Fruit fly (Drosophila melanogaster): ENCODE data around the gene tomb.

tomb gene

DNA sequence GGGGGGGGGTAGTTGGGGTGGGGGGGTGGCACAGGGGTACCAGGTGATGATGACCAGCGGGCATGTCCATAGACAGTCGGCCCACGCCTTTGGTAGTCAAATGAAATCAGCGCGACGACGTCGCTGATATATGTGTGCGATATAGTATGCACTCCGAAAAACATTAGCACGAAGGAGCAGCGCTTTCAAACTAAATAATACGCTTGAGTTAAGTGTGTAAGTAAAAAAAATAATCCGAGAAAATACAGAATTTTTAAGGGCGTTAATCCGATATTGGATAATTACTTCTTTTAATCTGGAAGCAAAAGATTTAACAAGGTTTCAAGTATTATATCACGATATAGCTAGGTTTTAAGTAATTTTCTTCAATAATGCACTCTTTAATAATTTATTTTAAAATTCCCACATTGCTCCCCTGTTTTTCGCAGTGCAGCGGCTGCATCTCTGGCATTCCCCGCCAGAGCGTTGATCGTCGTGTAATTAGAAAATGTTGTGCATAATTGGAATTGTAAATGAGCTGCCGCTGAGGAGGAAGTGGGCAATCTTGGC, 41.7 kb downstream of the tomb start (continued):
- 0 out of 2 replicates have a peak, but pooled peaks have one; percentile 10 for TF ChIP-seq CG11294 (GFP tag; IDR thresholded peaks at IDR 0.05)
- TF ChIP-seq CG6808 (GFP tag; optimal IDR thresholded peaks at IDR 0.05): peak; percentile 22
- no peak for TF ChIP-seq fd85E (GFP tag; optimal IDR thresholded peaks at IDR 0.05)
- peak; percentile 53 for TF ChIP-seq CG6163 (GFP tag; IDR thresholded peaks at IDR 0.05)
- TF ChIP-seq CG32006 (GFP tag; optimal IDR thresholded peaks at IDR 0.05): peak; percentile 84
- no peak for TF ChIP-seq ss (GFP tag; optimal IDR thresholded peaks at IDR 0.05)
- TF ChIP-seq CG11762 (GFP tag; optimal IDR thresholded peaks at IDR 0.05; ENCODE audit: insufficient read depth): peak; percentile 38
- peak; percentile 15 for TF ChIP-seq Hr39 (GFP tag; optimal IDR thresholded peaks at IDR 0.05)
- TF ChIP-seq CG6854 (GFP tag; optimal IDR thresholded peaks at IDR 0.05): no peak
- peak; percentile 79 for TF ChIP-seq Eip78C (GFP tag)
- TF ChIP-seq CG15336 (GFP tag; IDR thresholded peaks at IDR 0.05): peak; percentile 80
- TF ChIP-seq CG16779 (tag; optimal IDR thresholded peaks at IDR 0.05): no peak
- peak; percentile 24 for TF ChIP-seq topi (GFP tag; optimal IDR thresholded peaks at IDR 0.05)
- peak; percentile 63; the same call in 2 of the 3 replicates for TF ChIP-seq eg (GFP tag; IDR thresholded peaks at IDR 0.05)
- TF ChIP-seq CG10669 (GFP tag; optimal IDR thresholded peaks at IDR 0.05): peak; percentile 2
- peak in 1 of 2 experiments; percentile 54 for TF ChIP-seq salr (GFP tag; optimal IDR thresholded peaks at IDR 0.05)
- no peak for TF ChIP-seq cyc (GFP tag; optimal IDR thresholded peaks at IDR 0.05)
- TF ChIP-seq Met (GFP tag; optimal IDR thresholded peaks at IDR 0.05): peak; percentile 20
- no peak for TF ChIP-seq CG8632 (GFP tag; optimal IDR thresholded peaks at IDR 0.05)
- TF ChIP-seq CG3032 (tag; optimal IDR thresholded peaks at IDR 0.05): peak; percentile 13
- peak; percentile 71 for TF ChIP-seq Hr4 (GFP tag; optimal IDR thresholded peaks at IDR 0.05)
- peak; percentile 21 for TF ChIP-seq net (GFP tag; optimal IDR thresholded peaks at IDR 0.05)
- TF ChIP-seq vri (GFP tag; optimal IDR thresholded peaks at IDR 0.05): no peak
- no peak for TF ChIP-seq Hr38 (GFP tag; optimal IDR thresholded peaks at IDR 0.05)
- no peak for TF ChIP-seq Ets21C (GFP tag; optimal IDR thresholded peaks at IDR 0.05)
- no peak for TF ChIP-seq dsx (GFP tag; optimal IDR thresholded peaks at IDR 0.05; ENCODE audit: poor library complexity, severe bottlenecking)
- TF ChIP-seq Sox14 (GFP tag; optimal IDR thresholded peaks at IDR 0.05): peak; percentile 51
- no peak for TF ChIP-seq fkh (GFP tag; optimal IDR thresholded peaks at IDR 0.05)
- TF ChIP-seq Eip75B (GFP tag; optimal IDR thresholded peaks at IDR 0.05): peak; percentile 38
- no peak for TF ChIP-seq spab (GFP tag; optimal IDR thresholded peaks at IDR 0.05)
- TF ChIP-seq esn (GFP tag; optimal IDR thresholded peaks at IDR 0.05): peak; percentile 37
- TF ChIP-seq Sox15 (GFP tag; optimal IDR thresholded peaks at IDR 0.05): no peak
- peak; percentile 37; the same call in 1 of the 2 replicates for TF ChIP-seq Gug (GFP tag; IDR thresholded peaks at IDR 0.05)

DNA sequence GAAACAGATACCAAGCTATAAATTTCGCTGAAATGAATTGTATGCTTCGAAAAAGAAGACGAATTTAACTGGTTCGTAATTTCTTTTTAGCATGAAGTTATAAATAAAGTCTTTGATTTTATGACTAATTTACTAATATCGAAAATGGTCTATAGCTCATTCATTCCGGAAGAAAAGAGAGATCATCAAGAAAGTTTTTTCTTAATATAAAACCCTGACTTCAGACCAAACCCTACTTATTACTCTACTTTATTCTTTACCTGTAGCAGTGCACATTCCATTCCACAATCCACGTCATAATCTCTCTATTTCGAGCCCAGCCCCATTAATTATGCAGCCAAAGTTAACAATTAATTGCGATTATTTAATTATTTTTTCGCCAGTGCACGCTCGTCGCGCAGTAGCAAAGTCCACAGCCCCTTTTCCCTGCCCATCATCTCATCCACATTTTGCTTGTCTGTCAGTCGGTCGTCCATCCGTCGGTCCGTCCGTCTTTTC, 42.6 kb downstream of the tomb start:
- TF ChIP-seq Hr4 (GFP tag; optimal IDR thresholded peaks at IDR 0.05): peak; percentile 48
- no peak for TF ChIP-seq Hr38 (GFP tag; optimal IDR thresholded peaks at IDR 0.05)
- TF ChIP-seq CG11902 (GFP tag; optimal IDR thresholded peaks at IDR 0.05): peak; percentile 1
- TF ChIP-seq Blimp-1 (GFP tag; optimal IDR thresholded peaks at IDR 0.05): no peak
- peak; percentile 46 for TF ChIP-seq OdsH (GFP tag; optimal IDR thresholded peaks at IDR 0.05)
- peak; percentile 31 for TF ChIP-seq acj6 (GFP tag; optimal IDR thresholded peaks at IDR 0.05)
- TF ChIP-seq dsx (GFP tag; optimal IDR thresholded peaks at IDR 0.05; ENCODE audit: poor library complexity, severe bottlenecking): peak; percentile 27
- peak; percentile 81 for TF ChIP-seq Eip78C (GFP tag)
- TF ChIP-seq CG31627 (GFP tag; optimal IDR thresholded peaks at IDR 0.05): peak; percentile 18
- peak; percentile 59 to 73 for TF ChIP-seq ss (GFP tag; optimal IDR thresholded peaks at IDR 0.05)
- peak; percentile 16 for TF ChIP-seq pdm3 (GFP tag; optimal IDR thresholded peaks at IDR 0.05)
- TF ChIP-seq net (GFP tag; optimal IDR thresholded peaks at IDR 0.05): peak; percentile 54
- peak; percentile 29 for TF ChIP-seq CG34406 (GFP tag; optimal IDR thresholded peaks at IDR 0.05)
- TF ChIP-seq CG3919 (GFP tag; optimal IDR thresholded peaks at IDR 0.05): peak; percentile 54
- TF ChIP-seq fd85E (GFP tag; optimal IDR thresholded peaks at IDR 0.05): no peak
- TF ChIP-seq topi (GFP tag; optimal IDR thresholded peaks at IDR 0.05): peak; percentile 29
- peak; percentile 35 for TF ChIP-seq CG6792 (GFP tag; optimal IDR thresholded peaks at IDR 0.05)
- no peak for TF ChIP-seq CG7368 (GFP tag; optimal IDR thresholded peaks at IDR 0.05)
- TF ChIP-seq CG6854 (GFP tag; optimal IDR thresholded peaks at IDR 0.05): no peak
- no peak for TF ChIP-seq Lpt (GFP tag; optimal IDR thresholded peaks at IDR 0.05)
- peak; percentile 43 for TF ChIP-seq Sox14 (GFP tag; optimal IDR thresholded peaks at IDR 0.05)
- no peak for TF ChIP-seq Smox (GFP tag; optimal IDR thresholded peaks at IDR 0.05)
- no peak for TF ChIP-seq Gug (GFP tag; IDR thresholded peaks at IDR 0.05)
- peak; percentile 33 for TF ChIP-seq Eip75B (GFP tag; optimal IDR thresholded peaks at IDR 0.05)
- TF ChIP-seq CG10669 (GFP tag; optimal IDR thresholded peaks at IDR 0.05): peak; percentile 27
- peak; percentile 23 for TF ChIP-seq Hr39 (GFP tag; optimal IDR thresholded peaks at IDR 0.05)
- peak; percentile 68 for TF ChIP-seq svp (GFP tag)
- peak; percentile 36 for TF ChIP-seq esn (GFP tag; optimal IDR thresholded peaks at IDR 0.05)
- TF ChIP-seq cyc (GFP tag; optimal IDR thresholded peaks at IDR 0.05): no peak
- peak; percentile 54 for TF ChIP-seq CG10631 (GFP tag; optimal IDR thresholded peaks at IDR 0.05)
- TF ChIP-seq Met (GFP tag; optimal IDR thresholded peaks at IDR 0.05): peak; percentile 16
- TF ChIP-seq CG8319 (GFP tag; optimal IDR thresholded peaks at IDR 0.05): no peak

Measured in whole organism, prepupa.